Fruit fly (Drosophila melanogaster) whole organism, embryonic: ENCODE data around the gene Polr3E.
A peak's percentile ranks its signal among the peaks of the same experiment; 100 is the strongest.

ENCODE experiments used
- ATbp ChIP-seq: fragments of 200-800 bp; sonication (Bioruptor generic); optimal IDR thresholded peaks from 2 replicates; lab custom pipeline; 2017; ENCODE audit warnings: missing biosample characterization, mild to moderate bottlenecking, missing genetic modification characterization, missing genetic modification reagents
- CG12299 ChIP-seq: fragments of 200-800 bp; sonication (Bioruptor generic); optimal IDR thresholded peaks from 2 replicates; lab custom pipeline; 2018; ENCODE audit warnings: missing biosample characterization, mild to moderate bottlenecking, missing genetic modification characterization
- CG32772 ChIP-seq: fragments of 200-800 bp; sonication (Bioruptor generic); IDR thresholded peaks from 2 replicates; pipeline ENCODE4 v1.3.6; 2022; ENCODE audit warnings: missing biosample characterization, missing genetic modification characterization
- CG5245 ChIP-seq: fragments of 200-800 bp; sonication (Bioruptor generic); optimal IDR thresholded peaks from 3 replicates; lab custom pipeline; 2016; ENCODE audit warnings: missing biosample characterization, missing genetic modification characterization
- CG8290 ChIP-seq, 3 experiments: fragments of 200-800 bp; sonication (Bioruptor generic); optimal IDR thresholded peaks; 2 replicates each; lab custom pipeline; 2016 to 2019; ENCODE audit warnings: missing biosample characterization in 3 of 3, missing genetic modification characterization in 3 of 3, mild to moderate bottlenecking in 2 of 3, moderate library complexity in 1 of 3
- Drgx ChIP-seq: fragments of 200-800 bp; sonication (Bioruptor generic); IDR thresholded peaks from 2 replicates; pipeline ENCODE4 v1.3.6; 2022; ENCODE audit warnings: missing biosample characterization, missing genetic modification characterization
- ERR ChIP-seq: fragments of 200-800 bp; sonication (Bioruptor generic); optimal IDR thresholded peaks from 2 replicates; lab custom pipeline; 2016; ENCODE audit warnings: missing biosample characterization, missing genetic modification characterization
- Lpt ChIP-seq: fragments of >200 bp; optimal IDR thresholded peaks from 2 replicates; lab custom pipeline; 2018; ENCODE audit warnings: missing biosample characterization, missing genetic modification characterization
- lab ChIP-seq: fragments of 200-800 bp; sonication (Bioruptor generic); optimal IDR thresholded peaks from 3 replicates; lab custom pipeline; 2017; ENCODE audit warnings: missing biosample characterization, missing genetic modification characterization, mild to moderate bottlenecking, moderate library complexity, missing genetic modification reagents
- psq ChIP-seq: fragments of 200-800 bp; sonication (Bioruptor generic); optimal IDR thresholded peaks from 2 replicates; lab custom pipeline; 2017; ENCODE audit warnings: missing biosample characterization, missing genetic modification characterization
- schlank ChIP-seq: fragments of 200-800 bp; sonication (Bioruptor generic); optimal IDR thresholded peaks from 2 replicates; lab custom pipeline; 2018; ENCODE audit warnings: missing biosample characterization, mild to moderate bottlenecking, missing genetic modification characterization
- stwl ChIP-seq: fragments of 200-800 bp; sonication (Bioruptor generic); optimal IDR thresholded peaks from 3 replicates; lab custom pipeline; 2018; ENCODE audit warnings: missing biosample characterization, mild to moderate bottlenecking, missing genetic modification characterization, moderate library complexity
- tio ChIP-seq: fragments of 200-800 bp; sonication (Bioruptor generic); optimal IDR thresholded peaks from 2 replicates; lab custom pipeline; 2017; ENCODE audit warnings: missing biosample characterization, missing genetic modification characterization, inconsistent platforms

- TF ChIP-seq ERR (GFP tag; lab: Kevin White, UChicago) (no peak), schlank (tag; lab: Kevin White, UChicago) (no peak), stwl (tag; lab: Kevin White, UChicago) (no peak), CG5245 (GFP tag; lab: Kevin White, UChicago) (no peak), ATbp (GFP tag; lab: Kevin White, UChicago) (no peak), CG32772 (GFP tag; lab: Robert Waterston, UW) (no peak), Lpt (GFP tag; lab: Kevin White, UChicago) (peak; percentile 80), CG12299 (no peak), lab (GFP tag; lab: Kevin White, UChicago) (no peak), Drgx (no peak), psq (GFP tag; lab: Kevin White, UChicago) (no peak), tio (no peak), CG8290 (GFP tag; optimal IDR thresholded peaks at IDR 0.05; lab: Kevin White, UChicago) (no peak), CG8290 (tag; optimal IDR thresholded peaks at IDR 0.05; lab: Kevin White, UChicago) (no peak)
Measured at dm6 chr3L:21067553-21068157, 36.0 kb downstream of the Polr3E start.
